Worm (Caenorhabditis elegans): Measurements from ENCODE around the gene H03A11.13.

H03A11.13 gene

DNA sequence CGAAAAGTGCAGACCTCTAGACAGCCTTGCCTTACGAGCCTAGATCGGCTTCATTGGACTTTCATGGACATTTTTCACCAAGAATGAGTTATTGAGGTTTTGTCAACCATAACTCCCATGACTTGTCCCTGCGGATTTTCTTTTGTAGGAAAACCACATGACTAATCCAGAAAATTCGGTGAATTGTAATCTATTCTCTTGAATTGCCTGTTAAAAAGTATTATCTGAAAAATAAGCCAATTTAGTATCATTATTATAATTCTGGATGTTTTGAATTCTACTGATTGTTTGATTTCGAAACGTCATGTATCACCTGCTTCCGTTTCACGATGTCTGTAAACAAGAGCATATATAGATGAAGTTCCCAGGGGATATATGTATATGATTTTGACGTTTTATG lies 24.5 kb downstream of the H03A11.13 start:
- TF ChIP-seq zip-5 (tag; optimal IDR thresholded peaks at IDR 0.05) (no peak), ref-2 (tag; optimal IDR thresholded peaks at IDR 0.05) (no peak), ceh-14 (tag; optimal IDR thresholded peaks at IDR 0.05) (no peak), unc-55 (GFP tag; optimal IDR thresholded peaks at IDR 0.05) (no peak), ama-1 (optimal IDR thresholded peaks at IDR 0.05) (no peak), lim-6 (tag; optimal IDR thresholded peaks at IDR 0.05) (no peak), elt-2 (tag; optimal IDR thresholded peaks at IDR 0.05) (no peak), ceh-22 (tag; optimal IDR thresholded peaks at IDR 0.05) (no peak), fkh-6 (tag; optimal IDR thresholded peaks at IDR 0.05) (no peak), dve-1 (tag; optimal IDR thresholded peaks at IDR 0.05) (no peak), ceh-31 (tag; optimal IDR thresholded peaks at IDR 0.05) (no peak), hlh-15 (tag; optimal IDR thresholded peaks at IDR 0.05) (no peak), hlh-6 (tag; optimal IDR thresholded peaks at IDR 0.05) (no peak), nhr-232 (tag; optimal IDR thresholded peaks at IDR 0.05) (no peak)

DNA sequence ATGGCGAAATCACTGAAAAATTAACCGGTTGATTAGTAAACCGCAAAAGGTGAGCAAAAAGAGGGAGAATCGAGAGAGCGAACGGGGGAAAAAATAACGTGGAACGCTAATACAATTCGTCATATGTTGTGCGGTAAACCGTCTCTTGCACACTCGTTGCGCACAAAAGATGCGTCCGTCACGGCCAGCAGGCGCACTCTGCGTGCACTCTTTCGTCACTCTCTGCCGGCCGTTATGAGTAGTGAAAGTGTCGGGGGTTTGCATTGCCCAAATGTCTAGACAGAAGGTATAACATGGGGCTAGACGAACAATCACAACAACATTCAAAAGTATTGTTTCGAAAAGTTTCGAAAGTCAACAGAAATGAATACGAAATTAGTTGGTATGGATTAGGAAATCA lies 31.6 kb downstream of the H03A11.13 start, which contains the start of gene pkhm-2:
pkhm-2 (minus strand) TSS at position 12 of the 400 bp plus-strand sequence.
- TF ChIP-seq ceh-31 (tag; optimal IDR thresholded peaks at IDR 0.05) = peak; percentile 71
- TF ChIP-seq ceh-45 (GFP tag; IDR thresholded peaks at IDR 0.05) = no peak; the same call in 1 of the 2 replicates
- peak; percentile 62 for TF ChIP-seq rnt-1 (tag; optimal IDR thresholded peaks at IDR 0.05)
- TF ChIP-seq mec-3 (tag; optimal IDR thresholded peaks at IDR 0.05; ENCODE audit: borderline replicate concordance) = peak; percentile 53
- TF ChIP-seq nfya-1 (tag; optimal IDR thresholded peaks at IDR 0.05) = peak; percentile 59
- TF ChIP-seq gmeb-2 (tag; optimal IDR thresholded peaks at IDR 0.05) = peak; percentile 38
- peak; percentile 9 for TF ChIP-seq unc-55 (GFP tag; optimal IDR thresholded peaks at IDR 0.05)
- peak; percentile 18 for TF ChIP-seq ceh-2 (tag; optimal IDR thresholded peaks at IDR 0.05)
- TF ChIP-seq fkh-10 (GFP tag; optimal IDR thresholded peaks at IDR 0.05) = no peak
- TF ChIP-seq dve-1 (tag; optimal IDR thresholded peaks at IDR 0.05) = peak; percentile 19
- TF ChIP-seq hlh-30 (tag; optimal IDR thresholded peaks at IDR 0.05; ENCODE audit: insufficient read depth) = peak; percentile 52
- TF ChIP-seq nhr-11 (tag; optimal IDR thresholded peaks at IDR 0.05) = no peak
- peak; percentile 62 for TF ChIP-seq ztf-16 (tag; optimal IDR thresholded peaks at IDR 0.05)
- TF ChIP-seq dmd-4 (tag; optimal IDR thresholded peaks at IDR 0.05; ENCODE audit: borderline replicate concordance) = peak; percentile 36
- TF ChIP-seq odd-2 (tag; optimal IDR thresholded peaks at IDR 0.05) = no peak
- peak; percentile 7 for TF ChIP-seq ahr-1 (tag; optimal IDR thresholded peaks at IDR 0.05)
- TF ChIP-seq elt-2 (tag; optimal IDR thresholded peaks at IDR 0.05) = peak; percentile 62
- peak; percentile 49 for TF ChIP-seq unc-42 (tag; optimal IDR thresholded peaks at IDR 0.05)
- no peak for TF ChIP-seq unc-3 (GFP tag; conservative IDR thresholded peaks at IDR 0.05)
- no peak for TF ChIP-seq unc-3 (tag; optimal IDR thresholded peaks at IDR 0.05)
- no peak for TF ChIP-seq pha-2 (tag; optimal IDR thresholded peaks at IDR 0.05)
- no peak for TF ChIP-seq ets-4 (tag; optimal IDR thresholded peaks at IDR 0.05)
- peak; percentile 17 for TF ChIP-seq madf-2 (tag; optimal IDR thresholded peaks at IDR 0.05)
- peak; percentile 31 for TF ChIP-seq ceh-6 (GFP tag; optimal IDR thresholded peaks at IDR 0.05)
- TF ChIP-seq pha-4 (tag; optimal IDR thresholded peaks at IDR 0.05) = no peak
- TF ChIP-seq elt-4 (tag; optimal IDR thresholded peaks at IDR 0.05) = no peak
- TF ChIP-seq nhr-232 (tag; optimal IDR thresholded peaks at IDR 0.05) = peak; percentile 40
- TF ChIP-seq ceh-34 (tag; optimal IDR thresholded peaks at IDR 0.05) = peak; percentile 75
- peak; percentile 80 for TF ChIP-seq ceh-18 (tag; optimal IDR thresholded peaks at IDR 0.05)
- TF ChIP-seq sox-4 (tag; optimal IDR thresholded peaks at IDR 0.05) = peak; percentile 33
- TF ChIP-seq zip-5 (tag; optimal IDR thresholded peaks at IDR 0.05) = peak; percentile 1
- no peak for TF ChIP-seq ceh-30 (tag; optimal IDR thresholded peaks at IDR 0.05)
- TF ChIP-seq sdc-2 (tag; optimal IDR thresholded peaks at IDR 0.05) = peak; percentile 78
- TF ChIP-seq F13H6.1 (tag; optimal IDR thresholded peaks at IDR 0.05) = peak; percentile 34
- TF ChIP-seq che-1 (tag; optimal IDR thresholded peaks at IDR 0.05) = peak; percentile 41
- TF ChIP-seq hlh-13 (GFP tag; optimal IDR thresholded peaks at IDR 0.05) = no peak
- TF ChIP-seq tbx-2 (tag; optimal IDR thresholded peaks at IDR 0.05) = peak; percentile 73
- no peak for TF ChIP-seq ceh-24 (tag; optimal IDR thresholded peaks at IDR 0.05)
- peak; percentile 28 for TF ChIP-seq syd-9 (tag; optimal IDR thresholded peaks at IDR 0.05)
- TF ChIP-seq ceh-19 (GFP tag; optimal IDR thresholded peaks at IDR 0.05) = peak; percentile 8
- TF ChIP-seq ref-2 (tag; optimal IDR thresholded peaks at IDR 0.05) = peak; percentile 78
- TF ChIP-seq hlh-8 (tag; optimal IDR thresholded peaks at IDR 0.05) = no peak
- TF ChIP-seq pax-1 (tag; optimal IDR thresholded peaks at IDR 0.05) = peak; percentile 8
- no peak for TF ChIP-seq K02D7.2 (tag; optimal IDR thresholded peaks at IDR 0.05)
- no peak for TF ChIP-seq Y22D7AL.16 (tag; optimal IDR thresholded peaks at IDR 0.05)
